Worm (Caenorhabditis elegans) whole organism, L2 larva: Measurements from ENCODE around the gene idh-2.

Experiments
- Y55F3AM.14 ChIP-seq: fragments of 200-800 bp; sonication (Bioruptor generic); optimal IDR thresholded peaks from 2 replicates; lab custom pipeline; 2018; ENCODE audit warnings: mild to moderate bottlenecking, missing genetic modification characterization, missing compliant biosample characterization
- ama-1 ChIP-seq: fragments of 150-350 bp; optimal IDR thresholded peaks from 2 replicates; lab custom pipeline; 2018; ENCODE audit warnings: inconsistent platforms
- elt-3 ChIP-seq: sonication (generic microtip); optimal IDR thresholded peaks from 2 replicates; lab custom pipeline; 2017; ENCODE audit warnings: missing biosample characterization, missing genetic modification characterization
- nhr-21 ChIP-seq: fragments of 150-350 bp; optimal IDR thresholded peaks from 2 replicates; lab custom pipeline; 2014; ENCODE audit warnings: missing biosample characterization, missing genetic modification characterization
- nhr-23 ChIP-seq: fragments of 150-350 bp; optimal IDR thresholded peaks from 2 replicates; lab custom pipeline; 2014; ENCODE audit warnings: missing biosample characterization, missing genetic modification reagents, missing genetic modification characterization
- nhr-237 ChIP-seq: fragments of 150-350 bp; optimal IDR thresholded peaks from 2 replicates; lab custom pipeline; 2014; ENCODE audit warnings: missing biosample characterization, missing genetic modification characterization
- nhr-77 ChIP-seq: fragments of 150-350 bp; optimal IDR thresholded peaks from 2 replicates; lab custom pipeline; 2014; ENCODE audit warnings: missing biosample characterization, missing genetic modification characterization
- skn-1 ChIP-seq: sonication (generic microtip); optimal IDR thresholded peaks from 2 replicates; lab custom pipeline; 2017; ENCODE audit warnings: missing biosample characterization, missing genetic modification characterization
- unc-62 ChIP-seq: fragments of 150-350 bp; optimal IDR thresholded peaks from 2 replicates; lab custom pipeline; 2014; ENCODE audit warnings: missing biosample characterization, missing genetic modification reagents, missing genetic modification characterization
- zag-1 ChIP-seq: fragments of 150-350 bp; optimal IDR thresholded peaks from 2 replicates; lab custom pipeline; 2014; ENCODE audit warnings: missing biosample characterization, missing genetic modification characterization
- ztf-4 ChIP-seq: fragments of 150-350 bp; optimal IDR thresholded peaks from 2 replicates; lab custom pipeline; 2014; ENCODE audit warnings: missing biosample characterization, missing genetic modification characterization

- no peak for TF ChIP-seq Y55F3AM.14
- no peak for TF ChIP-seq skn-1 (tag; lab: Kevin White, UChicago)
- no peak for TF ChIP-seq nhr-237
- TF ChIP-seq unc-62 (GFP tag; lab: Kevin White, UChicago) = no peak
- TF ChIP-seq nhr-21 (tag; lab: Kevin White, UChicago) = no peak
- TF ChIP-seq ama-1 (lab: Kevin White, UChicago) = no peak
- no peak for TF ChIP-seq zag-1
- TF ChIP-seq elt-3 (tag; lab: Kevin White, UChicago) = no peak
- no peak for TF ChIP-seq nhr-23
- TF ChIP-seq ztf-4 (tag; lab: Kevin White, UChicago) = no peak
- TF ChIP-seq nhr-77 (tag; lab: Kevin White, UChicago) = no peak
Observed at ce11 chrX:11178599-11178998, 37.2 kb upstream of the idh-2 start, which contains the start of gene gnrr-6.
